Fruit fly (Drosophila melanogaster) whole organism, pupa: ENCODE data around the gene Aven.

Experiments
- CG13204 ChIP-seq: fragments of 200-800 bp; sonication (Bioruptor generic); optimal IDR thresholded peaks from 2 replicates; lab custom pipeline; 2018; ENCODE audit warnings: missing biosample characterization, mild to moderate bottlenecking, missing genetic modification characterization, moderate library complexity
- CG14655 ChIP-seq: fragments of 200-800 bp; sonication (Bioruptor generic); optimal IDR thresholded peaks from 3 replicates; lab custom pipeline; 2017; ENCODE audit warnings: mild to moderate bottlenecking, missing biosample characterization, missing genetic modification reagents, missing genetic modification characterization
- CG15710 ChIP-seq: fragments of 200-800 bp; sonication (Bioruptor generic); optimal IDR thresholded peaks from 2 replicates; lab custom pipeline; 2018; ENCODE audit warnings: missing biosample characterization, mild to moderate bottlenecking, missing genetic modification characterization, moderate library complexity
- CG17806 ChIP-seq: fragments of 200-800 bp; sonication (Bioruptor generic); optimal IDR thresholded peaks from 2 replicates; lab custom pipeline; 2018; ENCODE audit warnings: missing biosample characterization, mild to moderate bottlenecking, missing genetic modification characterization, moderate library complexity
- CG34367 ChIP-seq: fragments of 200-800 bp; sonication (Bioruptor generic); optimal IDR thresholded peaks from 2 replicates; lab custom pipeline; 2018; ENCODE audit warnings: missing biosample characterization, mild to moderate bottlenecking, missing genetic modification characterization
- CG8301 ChIP-seq: fragments of 200-800 bp; sonication (Bioruptor generic); optimal IDR thresholded peaks from 2 replicates; lab custom pipeline; 2018; ENCODE audit warnings: missing biosample characterization, mild to moderate bottlenecking, missing genetic modification characterization
- CG9948 ChIP-seq: fragments of 200-800 bp; sonication (Bioruptor generic); optimal IDR thresholded peaks from 2 replicates; lab custom pipeline; 2018; ENCODE audit warnings: missing biosample characterization, mild to moderate bottlenecking, missing genetic modification characterization, moderate library complexity
- D1 ChIP-seq: fragments of 200-800 bp; sonication (Bioruptor generic); optimal IDR thresholded peaks from 2 replicates; lab custom pipeline; 2018; ENCODE audit warnings: missing biosample characterization, mild to moderate bottlenecking, missing genetic modification characterization, moderate library complexity
- EcR ChIP-seq: fragments of 200-800 bp; sonication (Bioruptor generic); optimal IDR thresholded peaks from 3 replicates; lab custom pipeline; 2019; ENCODE audit warnings: missing biosample characterization, missing genetic modification characterization, mild to moderate bottlenecking, moderate library complexity, missing genetic modification reagents
- Ets98B ChIP-seq: fragments of 200-800 bp; sonication (Bioruptor generic); IDR thresholded peaks from 2 replicates; pipeline ENCODE4 v1.3.6; 2022; ENCODE audit warnings: missing biosample characterization, missing genetic modification characterization
- Pif1B ChIP-seq: fragments of 200-800 bp; sonication (Bioruptor generic); optimal IDR thresholded peaks from 3 replicates; lab custom pipeline; 2016; ENCODE audit warnings: missing biosample characterization, missing genetic modification characterization
- fd96Ca ChIP-seq: fragments of 200-800 bp; sonication (Bioruptor generic); IDR thresholded peaks from 3 replicates; pipeline ENCODE4 v1.3.6; 2022; ENCODE audit warnings: missing biosample characterization, missing genetic modification characterization
- rn ChIP-seq: fragments of 200-800 bp; sonication (Bioruptor generic); IDR thresholded peaks from 2 replicates; pipeline ENCODE4 v1.3.6; 2022; ENCODE audit warnings: missing biosample characterization, missing genetic modification characterization

DNA sequence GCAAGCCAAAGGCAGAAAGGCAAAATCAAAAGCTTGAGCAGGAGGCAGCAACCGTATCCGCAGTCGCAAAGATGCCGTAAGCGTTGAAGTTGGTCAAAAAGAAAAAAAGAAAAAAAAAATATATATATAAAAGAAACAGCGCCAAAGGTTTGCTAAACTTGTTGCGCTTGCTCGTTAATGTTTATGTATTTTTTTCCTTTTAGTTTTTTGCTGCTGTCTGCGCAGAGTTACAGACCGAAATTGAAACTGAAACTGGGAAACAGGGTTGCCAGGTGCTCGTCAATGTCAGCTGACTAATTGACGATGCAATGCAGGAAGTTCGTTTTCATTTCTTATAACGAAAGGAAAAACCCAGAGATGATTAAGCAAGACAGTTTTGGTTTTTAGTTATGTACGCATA lies 45.8 kb upstream of the Aven start:
- TF ChIP-seq fd96Ca (GFP tag; lab: Robert Waterston, UW) (0 out of 3 replicates have a peak, but pooled peaks have one; percentile 49), CG14655 (GFP tag; lab: Kevin White, UChicago) (peak; percentile 19), CG17806 (peak; percentile 21), CG13204 (GFP tag; lab: Kevin White, UChicago) (peak; percentile 29), Pif1B (peak; percentile 38), EcR (GFP tag; lab: Kevin White, UChicago) (peak; percentile 38), CG8301 (no peak), CG34367 (tag; lab: Kevin White, UChicago) (peak; percentile 28), D1 (no peak), rn (GFP tag; lab: Robert Waterston, UW) (no peak), Ets98B (GFP tag; lab: Robert Waterston, UW) (peak; percentile 52; the same call in 1 of the 2 replicates), CG9948 (peak; percentile 1), CG15710 (peak; percentile 32)
